Fruit fly (Drosophila melanogaster) Kc167 (cell line): Measurements from ENCODE around the gene spn-B.

Experiments
- Myc ChIP-seq: fragments of >200 bp; optimal IDR thresholded peaks from 2 replicates; lab custom pipeline; 2017; ENCODE audit warnings: missing external identifiers
- Sin3A ChIP-seq: fragments of >200 bp; optimal IDR thresholded peaks from 2 replicates; lab custom pipeline; 2018; ENCODE audit warnings: missing external identifiers
- h ChIP-seq: fragments of >200 bp; optimal IDR thresholded peaks from 3 replicates; lab custom pipeline; 2018; ENCODE audit warnings: missing external identifiers
- insv ChIP-seq: fragments of >200 bp; optimal IDR thresholded peaks from 3 replicates; lab custom pipeline; 2018; ENCODE audit warnings: missing external identifiers
- psq ChIP-seq: fragments of >200 bp; optimal IDR thresholded peaks from 2 replicates; lab custom pipeline; 2017; ENCODE audit warnings: missing external identifiers
- ttk ChIP-seq: sonication (Bioruptor generic); optimal IDR thresholded peaks from 2 replicates; lab custom pipeline; 2017; ENCODE audit warnings: missing external identifiers

Gene spn-B

DNA sequence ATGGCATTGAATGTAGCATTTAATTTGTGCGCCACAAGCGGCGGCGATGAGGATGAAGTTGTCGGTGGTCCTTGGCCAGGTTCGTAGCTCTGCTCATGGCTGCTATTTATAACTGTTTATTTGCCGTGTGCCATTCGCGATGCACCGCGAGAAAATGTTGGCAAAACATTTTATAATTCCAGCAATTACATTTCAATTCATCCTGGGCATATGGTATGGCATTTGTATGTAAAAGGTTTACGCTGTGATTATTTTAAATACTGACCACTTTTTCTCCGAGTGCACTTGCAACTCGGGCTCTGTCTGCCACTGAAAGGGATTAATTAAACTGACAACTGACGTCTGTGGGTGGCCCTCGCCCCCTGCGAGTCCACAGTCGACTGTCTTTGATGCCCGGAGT lies 28.8 kb downstream of the spn-B start:
- TF ChIP-seq insv (lab: Kevin White, UChicago) (no peak), h (lab: Kevin White, UChicago) (no peak), psq (lab: Kevin White, UChicago) (no peak), Myc (no peak), ttk (no peak), Sin3A (lab: Kevin White, UChicago) (no peak)

DNA sequence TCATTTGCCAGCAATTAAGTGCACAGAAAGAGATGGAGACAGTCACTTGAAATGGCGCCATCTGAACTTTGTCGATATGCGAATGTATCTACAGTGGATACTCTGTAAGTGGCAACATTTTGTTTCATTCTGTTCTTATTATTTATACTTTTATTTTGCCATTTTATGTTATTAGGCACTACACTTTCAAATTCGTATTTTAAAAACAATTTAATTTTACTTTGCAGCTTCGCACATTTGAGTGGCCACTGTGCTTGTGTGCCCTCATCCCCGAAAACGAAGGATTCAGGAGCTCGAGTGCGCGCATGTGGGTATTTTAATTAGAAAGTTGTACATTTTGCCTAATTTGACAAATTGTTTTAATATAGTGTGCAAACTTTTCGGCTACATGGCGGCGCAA lies 29.6 kb downstream of the spn-B start:
- TF ChIP-seq ttk (no peak), psq (lab: Kevin White, UChicago) (no peak), Myc (no peak), insv (lab: Kevin White, UChicago) (no peak), h (lab: Kevin White, UChicago) (no peak), Sin3A (lab: Kevin White, UChicago) (no peak)

DNA sequence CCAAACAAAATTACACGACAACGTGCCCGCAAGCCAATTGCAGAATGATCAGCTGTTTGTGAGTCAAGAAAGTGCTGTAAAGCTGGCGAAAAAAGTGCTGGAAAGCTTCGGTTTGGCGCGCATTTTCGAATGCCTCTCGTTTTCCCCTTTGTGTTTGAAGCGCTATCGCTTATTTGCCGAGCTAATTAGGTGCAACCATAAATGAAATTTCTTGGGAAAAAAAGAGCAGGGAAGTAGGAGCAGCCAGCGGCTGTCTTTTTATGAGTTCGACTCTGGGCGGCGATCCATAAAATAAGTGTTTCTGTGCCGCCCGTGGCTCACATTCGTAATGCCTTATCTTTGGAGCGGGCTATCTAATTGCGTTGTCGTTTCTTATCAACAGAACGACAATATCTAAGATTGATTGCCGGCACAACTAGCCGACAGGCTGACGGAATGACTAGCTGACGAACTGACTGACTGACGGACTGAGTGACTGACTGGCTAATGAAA lies 33.9 kb downstream of the spn-B start, which contains the start of gene Dnaaf5:
Dnaaf5 (minus strand) TSS at position 46 of the 492 bp plus-strand sequence.
- TF ChIP-seq psq (lab: Kevin White, UChicago), result no peak
- no peak for TF ChIP-seq Sin3A (lab: Kevin White, UChicago)
- TF ChIP-seq h (lab: Kevin White, UChicago), result no peak
- no peak for TF ChIP-seq insv (lab: Kevin White, UChicago)
- no peak for TF ChIP-seq Myc

DNA sequence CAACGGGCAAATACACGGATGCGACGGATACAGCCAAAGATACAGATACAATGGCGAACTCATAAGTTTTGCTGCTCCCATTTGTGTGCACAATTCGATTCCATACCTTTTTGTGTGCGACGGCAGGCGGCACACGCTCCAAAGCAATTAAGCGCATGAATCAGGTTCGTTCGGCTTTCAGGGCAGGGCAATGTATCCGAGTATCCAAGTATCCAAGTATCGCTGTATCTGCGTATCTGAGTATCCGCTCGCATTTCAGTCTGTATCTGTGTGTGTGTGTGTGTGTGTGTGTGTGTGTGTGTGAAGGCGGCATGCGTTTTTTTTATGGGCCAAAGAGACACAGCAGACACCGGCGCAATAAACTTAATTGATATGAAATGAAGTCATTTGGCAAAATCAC lies 35.3 kb downstream of the spn-B start:
- no peak for TF ChIP-seq Sin3A (lab: Kevin White, UChicago)
- TF ChIP-seq Myc, result no peak
- no peak for TF ChIP-seq insv (lab: Kevin White, UChicago)
- no peak for TF ChIP-seq psq (lab: Kevin White, UChicago)
- TF ChIP-seq ttk, result no peak
- no peak for TF ChIP-seq h (lab: Kevin White, UChicago)

DNA sequence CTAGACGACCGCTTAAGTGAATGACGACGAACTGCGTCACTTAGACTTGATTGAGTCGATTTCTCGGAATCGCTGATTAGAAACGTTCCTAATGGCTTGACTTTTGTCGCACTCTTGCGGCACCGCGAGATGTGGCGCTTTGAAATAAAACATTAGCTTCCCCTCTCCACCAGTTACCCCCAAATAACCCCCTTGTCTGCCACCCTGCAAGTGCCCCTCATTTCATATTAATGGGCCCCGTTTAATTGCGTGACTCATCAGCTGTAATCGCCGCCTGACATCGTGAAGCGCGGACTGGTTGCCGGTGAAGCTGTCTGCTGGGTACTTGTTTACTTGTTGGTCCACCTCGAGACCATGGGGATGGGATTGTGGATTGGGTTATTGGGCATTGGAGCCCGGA lies 36.3 kb downstream of the spn-B start:
- no peak for TF ChIP-seq insv (lab: Kevin White, UChicago)
- TF ChIP-seq Myc, result no peak
- TF ChIP-seq h (lab: Kevin White, UChicago), result no peak
- TF ChIP-seq ttk, result no peak
- no peak for TF ChIP-seq Sin3A (lab: Kevin White, UChicago)
- no peak for TF ChIP-seq psq (lab: Kevin White, UChicago)

DNA sequence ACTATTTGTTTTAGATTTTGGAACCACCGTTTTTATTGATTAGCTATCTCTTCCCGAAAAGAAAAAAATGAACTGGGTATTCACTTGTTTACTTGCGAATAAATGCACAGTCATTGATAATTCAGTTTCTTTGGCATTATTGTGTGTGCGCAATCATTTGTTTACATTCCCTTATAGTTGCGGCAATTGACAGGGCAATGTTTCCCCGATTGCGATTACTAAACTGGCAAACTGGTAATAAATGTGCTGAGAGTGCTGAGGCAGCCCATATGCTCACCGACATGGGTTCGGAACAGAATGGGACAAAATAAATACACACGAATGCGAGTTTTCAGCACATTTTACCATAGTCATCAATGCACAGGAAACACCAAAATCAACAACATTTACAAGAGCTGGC lies 38.1 kb downstream of the spn-B start:
- no peak for TF ChIP-seq insv (lab: Kevin White, UChicago)
- TF ChIP-seq Myc, result no peak
- TF ChIP-seq psq (lab: Kevin White, UChicago), result no peak
- TF ChIP-seq h (lab: Kevin White, UChicago), result no peak
- no peak for TF ChIP-seq ttk
- TF ChIP-seq Sin3A (lab: Kevin White, UChicago), result no peak

DNA sequence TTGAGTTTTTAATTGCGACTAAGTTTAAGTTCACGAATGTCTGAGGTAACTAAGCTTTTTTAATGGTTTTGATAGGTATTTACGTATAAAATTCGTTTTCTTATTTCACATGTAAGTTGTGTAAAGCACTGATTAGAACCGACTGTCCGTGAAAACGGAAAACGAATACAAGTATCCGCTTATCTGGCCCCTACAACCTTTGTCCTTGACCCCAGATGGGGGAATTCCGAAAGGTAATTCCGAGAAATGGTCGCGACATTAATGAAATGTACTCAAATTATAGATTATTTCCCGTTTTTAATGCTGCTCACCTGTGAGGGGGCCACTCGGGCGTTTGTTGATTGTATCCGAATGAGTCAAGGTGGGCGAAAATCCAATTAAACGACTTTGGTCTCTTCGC lies 39.0 kb downstream of the spn-B start:
- TF ChIP-seq h (lab: Kevin White, UChicago) (no peak), psq (lab: Kevin White, UChicago) (no peak), Myc (no peak), Sin3A (lab: Kevin White, UChicago) (no peak), ttk (no peak), insv (lab: Kevin White, UChicago) (no peak)

DNA sequence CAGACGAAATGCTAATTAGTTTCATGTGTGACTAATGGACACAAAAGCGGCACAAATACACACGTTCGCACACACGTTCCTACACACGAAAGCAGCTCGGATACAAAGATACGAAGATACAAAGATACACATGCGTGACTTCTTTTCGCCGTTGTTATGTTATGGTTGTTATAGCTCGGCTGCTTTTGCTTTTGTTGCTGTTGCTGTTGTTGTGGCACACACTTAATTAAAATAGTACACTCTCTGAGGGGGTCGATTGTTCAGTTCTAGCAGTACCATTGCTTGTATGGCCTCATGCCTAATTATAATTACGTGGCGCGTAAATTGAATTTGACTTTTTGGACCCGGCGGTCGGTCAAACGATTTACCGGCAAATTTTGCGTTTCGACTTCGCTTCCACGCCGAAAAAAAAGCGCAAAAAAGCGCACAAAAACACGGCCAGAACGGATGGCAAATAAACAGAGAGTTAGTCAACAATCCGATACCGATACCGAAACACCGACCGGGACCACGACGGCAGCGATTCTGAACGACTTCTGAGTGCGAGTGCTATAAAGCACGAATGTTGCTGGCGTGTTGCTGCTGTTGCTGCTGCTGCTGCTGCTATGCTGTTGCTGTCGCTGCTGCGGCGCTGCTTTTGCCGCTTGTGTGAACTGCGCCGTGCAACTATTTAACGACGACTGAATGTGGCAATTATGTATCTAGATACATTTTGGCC lies 41.8 kb downstream of the spn-B start:
- no peak for TF ChIP-seq h (lab: Kevin White, UChicago)
- TF ChIP-seq insv (lab: Kevin White, UChicago), result no peak
- no peak for TF ChIP-seq ttk
- no peak for TF ChIP-seq Sin3A (lab: Kevin White, UChicago)
- no peak for TF ChIP-seq psq (lab: Kevin White, UChicago)
- TF ChIP-seq Myc, result no peak

DNA sequence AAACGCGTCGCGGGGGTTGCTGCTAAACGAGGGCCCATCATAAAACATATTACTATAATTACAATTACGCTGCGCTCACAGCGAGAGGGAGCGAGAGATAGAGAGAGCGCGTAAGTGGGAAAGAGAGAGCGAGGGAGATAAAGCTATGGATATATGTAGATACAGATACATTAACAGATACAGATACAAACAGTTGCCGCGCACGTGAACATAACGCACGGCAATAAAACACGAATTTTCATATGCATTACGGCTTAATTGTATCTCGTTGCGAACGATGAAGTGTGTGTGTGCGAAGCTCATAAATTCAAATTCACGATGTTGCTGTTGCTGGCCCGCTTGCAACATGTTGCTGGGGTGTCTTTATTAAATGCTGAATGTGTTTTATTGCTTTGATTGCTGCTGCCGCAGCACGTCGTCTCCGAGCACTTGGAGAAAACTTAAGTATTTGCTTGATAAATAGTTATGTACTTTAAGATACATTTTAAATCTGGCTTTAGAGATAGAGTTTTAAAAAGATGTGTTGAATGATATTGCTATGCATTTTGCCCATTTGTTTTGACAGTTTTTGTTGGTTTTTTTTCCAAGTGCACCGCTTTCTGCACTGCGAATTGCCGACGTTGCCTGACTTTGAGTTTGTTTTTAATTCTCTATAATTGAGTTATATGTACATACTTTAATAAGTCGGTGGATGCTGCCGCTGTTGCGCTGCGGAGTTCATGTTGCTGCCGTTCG lies 42.5 kb downstream of the spn-B start:
- TF ChIP-seq h (lab: Kevin White, UChicago), result no peak
- TF ChIP-seq ttk, result no peak
- no peak for TF ChIP-seq Myc
- no peak for TF ChIP-seq insv (lab: Kevin White, UChicago)
- TF ChIP-seq psq (lab: Kevin White, UChicago), result no peak
- no peak for TF ChIP-seq Sin3A (lab: Kevin White, UChicago)

DNA sequence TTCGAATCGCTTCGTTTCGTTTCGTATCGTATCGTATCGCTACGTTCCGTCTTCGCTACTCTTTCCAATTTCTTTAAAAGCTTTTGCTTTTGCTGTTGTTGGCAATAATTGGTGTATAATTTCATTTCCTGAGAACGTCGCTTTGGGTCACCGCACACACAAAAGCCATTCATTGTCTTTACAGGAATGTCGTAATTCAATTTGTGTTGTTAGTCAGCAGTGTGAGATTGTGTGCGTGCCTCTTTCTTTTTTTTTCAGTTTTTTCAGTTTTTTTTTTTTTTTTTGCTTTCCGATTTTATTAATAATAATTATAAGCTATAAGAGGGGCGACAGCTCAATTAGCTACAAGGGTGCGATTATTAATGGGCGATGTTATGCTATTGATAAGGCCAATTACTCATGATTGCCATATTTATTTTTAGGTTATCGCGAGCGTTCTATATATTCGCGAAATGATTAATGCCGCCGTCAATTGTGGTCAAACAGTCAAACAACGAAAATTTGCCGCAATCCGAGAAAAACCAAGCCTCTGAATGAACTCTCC lies 43.4 kb downstream of the spn-B start:
- TF ChIP-seq Myc (no peak), h (lab: Kevin White, UChicago) (no peak), psq (lab: Kevin White, UChicago) (no peak), Sin3A (lab: Kevin White, UChicago) (no peak), ttk (no peak), insv (lab: Kevin White, UChicago) (no peak)

DNA sequence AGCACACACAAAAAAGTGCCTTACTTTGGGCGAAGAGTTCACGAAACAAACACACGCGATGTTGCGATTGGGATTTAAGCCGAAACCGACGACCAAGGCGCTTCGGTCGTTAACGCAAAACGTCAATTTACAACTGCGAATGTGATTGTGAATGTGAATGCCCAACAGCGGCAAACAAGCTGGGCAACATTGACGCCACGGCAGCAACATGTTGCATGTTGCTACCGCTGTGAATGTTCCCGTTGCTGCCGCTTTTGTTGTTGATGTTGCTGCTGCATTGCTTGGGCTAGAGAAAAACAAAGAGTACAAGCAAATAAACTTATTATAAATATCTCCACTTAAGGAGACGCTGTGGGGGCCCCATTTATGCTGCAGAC lies 45.0 kb downstream of the spn-B start, which contains the start of gene NK7.1:
NK7.1 (minus strand) TSS at position 137 of the 377 bp plus-strand sequence.
- no peak for TF ChIP-seq ttk

DNA sequence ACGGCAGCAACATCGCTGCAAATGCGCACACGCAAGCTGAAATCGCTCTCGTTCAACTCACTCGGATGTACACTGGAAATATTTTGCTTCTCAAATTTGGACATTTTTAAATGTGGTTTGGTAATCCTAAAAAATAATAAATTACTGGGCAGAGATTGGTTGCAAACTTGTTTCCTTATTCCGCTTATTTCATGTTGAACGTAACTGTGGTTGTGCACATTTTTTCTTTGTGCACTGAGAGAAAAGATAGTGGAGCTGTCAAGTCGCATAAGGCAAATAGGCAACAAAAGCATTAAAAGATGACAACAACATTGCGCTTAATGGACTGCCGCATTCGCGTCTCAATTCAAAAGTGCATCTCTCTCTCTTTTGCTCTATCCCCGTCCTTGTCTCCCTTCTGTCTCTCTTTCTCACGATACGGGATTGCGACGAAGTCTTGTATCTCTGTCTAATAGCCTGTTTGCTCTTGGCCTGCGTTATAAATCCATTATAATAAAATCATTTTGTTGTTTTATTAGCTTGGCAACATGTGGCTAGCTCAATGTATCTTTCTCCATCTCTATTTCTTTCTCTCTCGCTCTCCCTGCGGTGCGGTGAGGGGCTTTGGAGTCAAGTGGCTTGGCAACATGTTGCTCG lies 45.5 kb downstream of the spn-B start:
- TF ChIP-seq ttk (no peak), psq (lab: Kevin White, UChicago) (no peak), h (lab: Kevin White, UChicago) (no peak), insv (lab: Kevin White, UChicago) (no peak), Myc (no peak)
